Fruit fly (Drosophila melanogaster) whole organism, embryonic: ENCODE data around the gene Nf-YC.

Experiments
- Atf-2 ChIP-seq: fragments of 200-800 bp; sonication (Bioruptor generic); optimal IDR thresholded peaks from 2 replicates; lab custom pipeline; 2016; ENCODE audit warnings: missing biosample characterization, missing genetic modification characterization
- Bdp1 ChIP-seq: fragments of 200-800 bp; sonication (Bioruptor generic); optimal IDR thresholded peaks from 3 replicates; lab custom pipeline; 2016; ENCODE audit warnings: missing biosample characterization, missing genetic modification characterization
- Bgb ChIP-seq: fragments of 200-800 bp; sonication (Bioruptor generic); IDR thresholded peaks from 2 replicates; pipeline ENCODE4 v1.3.6; 2022; ENCODE audit warnings: missing biosample characterization, missing genetic modification characterization; ENCODE audit not compliant: partially characterized antibody
- CG10267 ChIP-seq: fragments of 200-800 bp; sonication (Bioruptor generic); optimal IDR thresholded peaks from 2 replicates; lab custom pipeline; 2018; ENCODE audit warnings: missing biosample characterization, mild to moderate bottlenecking, missing genetic modification characterization, moderate library complexity
- CG10366 ChIP-seq: fragments of 200-800 bp; sonication (Bioruptor generic); IDR thresholded peaks from 2 replicates; pipeline ENCODE4 v1.3.6; 2022; ENCODE audit warnings: missing biosample characterization, missing genetic modification characterization
- CG10654 ChIP-seq: fragments of 200-800 bp; sonication (Bioruptor generic); optimal IDR thresholded peaks from 2 replicates; lab custom pipeline; 2016; ENCODE audit warnings: missing biosample characterization, missing genetic modification characterization
- CG11696 ChIP-seq: fragments of 200-800 bp; sonication (Bioruptor generic); IDR thresholded peaks from 2 replicates; pipeline ENCODE4 v1.3.6; 2022; ENCODE audit warnings: missing biosample characterization, missing genetic modification characterization
- CG12155 ChIP-seq: fragments of 200-800 bp; sonication (Bioruptor generic); optimal IDR thresholded peaks from 3 replicates; lab custom pipeline; 2016; ENCODE audit warnings: missing biosample characterization, missing genetic modification characterization
- CG12391 ChIP-seq: fragments of 200-800 bp; sonication (Bioruptor generic); optimal IDR thresholded peaks from 3 replicates; lab custom pipeline; 2018; ENCODE audit warnings: missing biosample characterization, mild to moderate bottlenecking, missing genetic modification characterization, moderate library complexity
- CG14014 ChIP-seq: fragments of 200-800 bp; sonication (Bioruptor generic); IDR thresholded peaks from 2 replicates; pipeline ENCODE4 v1.3.6; 2022; ENCODE audit warnings: missing biosample characterization, missing genetic modification characterization
- CG14965 ChIP-seq: fragments of 200-800 bp; sonication (Bioruptor generic); optimal IDR thresholded peaks from 2 replicates; lab custom pipeline; 2016; ENCODE audit warnings: missing biosample characterization, missing genetic modification characterization, borderline replicate concordance
- CG15696 ChIP-seq: fragments of 200-800 bp; sonication (Bioruptor generic); optimal IDR thresholded peaks from 2 replicates; lab custom pipeline; 2019; ENCODE audit warnings: missing biosample characterization, mild to moderate bottlenecking, missing genetic modification characterization, moderate library complexity
- CG1603 ChIP-seq: fragments of 200-800 bp; sonication (Bioruptor generic); optimal IDR thresholded peaks from 2 replicates; lab custom pipeline; 2019; ENCODE audit warnings: missing biosample characterization, mild to moderate bottlenecking, missing genetic modification characterization, moderate library complexity
- CG17361 ChIP-seq: fragments of 200-800 bp; sonication (Bioruptor generic); IDR thresholded peaks from 3 replicates; pipeline ENCODE4 v1.3.6; 2022; ENCODE audit warnings: missing biosample characterization, missing genetic modification characterization
- CG17385 ChIP-seq: fragments of 200-800 bp; sonication (Bioruptor generic); optimal IDR thresholded peaks from 3 replicates; lab custom pipeline; 2018; ENCODE audit warnings: missing biosample characterization, mild to moderate bottlenecking, missing genetic modification characterization
- CG17612 ChIP-seq: fragments of 200-800 bp; sonication (Bioruptor generic); IDR thresholded peaks from 2 replicates; pipeline ENCODE4 v1.3.6; 2022; ENCODE audit warnings: missing biosample characterization, missing genetic modification characterization
- CG17802 ChIP-seq: fragments of 200-800 bp; sonication (Bioruptor generic); optimal IDR thresholded peaks from 2 replicates; lab custom pipeline; 2018; ENCODE audit warnings: missing biosample characterization, mild to moderate bottlenecking, missing genetic modification characterization, moderate library complexity
- CG2875 ChIP-seq: fragments of 200-800 bp; sonication (Bioruptor generic); optimal IDR thresholded peaks from 2 replicates; lab custom pipeline; 2017; ENCODE audit warnings: missing biosample characterization, mild to moderate bottlenecking, missing genetic modification characterization, missing genetic modification reagents
- CG30431 ChIP-seq: fragments of 200-800 bp; sonication (Bioruptor generic); optimal IDR thresholded peaks from 2 replicates; lab custom pipeline; 2017; ENCODE audit warnings: missing biosample characterization, missing genetic modification characterization
- CG33213 ChIP-seq: fragments of 200-800 bp; sonication (Bioruptor generic); optimal IDR thresholded peaks from 3 replicates; lab custom pipeline; 2016; ENCODE audit warnings: missing biosample characterization, missing genetic modification characterization
- CG43689 ChIP-seq: fragments of 200-800 bp; sonication (Bioruptor generic); IDR thresholded peaks from 2 replicates; pipeline ENCODE4 v1.3.6; 2022; ENCODE audit warnings: missing biosample characterization, missing genetic modification characterization
- CG6254 ChIP-seq: fragments of 200-800 bp; sonication (Bioruptor generic); optimal IDR thresholded peaks from 3 replicates; lab custom pipeline; 2017; ENCODE audit warnings: mild to moderate bottlenecking, missing biosample characterization, missing genetic modification reagents, missing genetic modification characterization
- CG7372 ChIP-seq: fragments of 200-800 bp; sonication (Bioruptor generic); IDR thresholded peaks from 2 replicates; pipeline ENCODE4 v1.3.6; 2022; ENCODE audit warnings: missing biosample characterization, missing genetic modification characterization
- D ChIP-seq, 2 experiments: fragments of 200-800 bp in 1 of 2; fragments of >200 bp in 1 of 2; sonication (Bioruptor generic) in 1 of 2; optimal IDR thresholded peaks; 2 replicates in 1 of 2; 3 replicates in 1 of 2; lab custom pipeline; 2017; ENCODE audit warnings: mild to moderate bottlenecking in 1 of 2, missing biosample characterization in 1 of 2, missing genetic modification characterization in 1 of 2, missing genetic modification reagents in 1 of 2
- D19A ChIP-seq: fragments of 200-800 bp; optimal IDR thresholded peaks from 3 replicates; lab custom pipeline; 2019; ENCODE audit warnings: missing biosample characterization, mild to moderate bottlenecking, missing genetic modification characterization, moderate library complexity
- Dip3 ChIP-seq: fragments of 200-800 bp; sonication (Bioruptor generic); optimal IDR thresholded peaks from 3 replicates; lab custom pipeline; 2016; ENCODE audit warnings: missing biosample characterization, missing genetic modification characterization
- Drgx ChIP-seq: fragments of 200-800 bp; sonication (Bioruptor generic); IDR thresholded peaks from 2 replicates; pipeline ENCODE4 v1.3.6; 2022; ENCODE audit warnings: missing biosample characterization, missing genetic modification characterization
- ERR ChIP-seq: fragments of 200-800 bp; sonication (Bioruptor generic); optimal IDR thresholded peaks from 2 replicates; lab custom pipeline; 2016; ENCODE audit warnings: missing biosample characterization, missing genetic modification characterization
- Gug ChIP-seq: fragments of 200-800 bp; sonication (Bioruptor generic); IDR thresholded peaks from 4 replicates; pipeline ENCODE4 v1.3.6; 2022; ENCODE audit warnings: missing biosample characterization, missing genetic modification characterization
- HmgD ChIP-seq: fragments of 200-800 bp; sonication (Bioruptor generic); optimal IDR thresholded peaks from 3 replicates; lab custom pipeline; 2016; ENCODE audit warnings: missing biosample characterization, missing genetic modification characterization
- HmgZ ChIP-seq: fragments of 200-800 bp; sonication (Bioruptor generic); optimal IDR thresholded peaks from 2 replicates; lab custom pipeline; 2018; ENCODE audit warnings: missing biosample characterization, mild to moderate bottlenecking, missing genetic modification characterization
- Hsf ChIP-seq: fragments of 200-800 bp; sonication (Bioruptor generic); optimal IDR thresholded peaks from 3 replicates; lab custom pipeline; 2016; ENCODE audit warnings: missing biosample characterization, missing genetic modification characterization
- NfI ChIP-seq: fragments of 200-800 bp; sonication (Bioruptor generic); optimal IDR thresholded peaks from 3 replicates; lab custom pipeline; 2018; ENCODE audit warnings: missing biosample characterization, mild to moderate bottlenecking, missing genetic modification characterization, moderate library complexity
- Rfx ChIP-seq: fragments of 200-800 bp; sonication (Bioruptor generic); IDR thresholded peaks from 2 replicates; pipeline ENCODE4 v1.3.6; 2022; ENCODE audit warnings: missing biosample characterization, missing genetic modification characterization
- Rx ChIP-seq: fragments of 200-800 bp; sonication (Bioruptor generic); IDR thresholded peaks from 2 replicates; pipeline ENCODE4 v1.3.6; 2022; ENCODE audit warnings: missing biosample characterization, missing genetic modification characterization
- al ChIP-seq: fragments of 200-800 bp; sonication (Bioruptor generic); IDR thresholded peaks from 2 replicates; pipeline ENCODE4 v1.3.6; 2022; ENCODE audit warnings: missing biosample characterization, missing genetic modification characterization
- aop ChIP-seq: fragments of 200-800 bp; sonication (Bioruptor generic); IDR thresholded peaks from 2 replicates; pipeline ENCODE4 v1.3.6; 2022; ENCODE audit warnings: missing biosample characterization, missing genetic modification characterization
- bowl ChIP-seq: fragments of 200-800 bp; sonication (Bioruptor generic); IDR thresholded peaks from 2 replicates; pipeline ENCODE4 v1.3.6; 2022; ENCODE audit warnings: missing biosample characterization, missing genetic modification characterization
- chinmo ChIP-seq: fragments of 200-800 bp; sonication (Bioruptor generic); IDR thresholded peaks from 4 replicates; pipeline ENCODE4 v1.3.6; 2022; ENCODE audit warnings: missing biosample characterization, missing genetic modification characterization; ENCODE audit not compliant: partially characterized antibody
- dmrt99B ChIP-seq: fragments of 200-800 bp; sonication (Bioruptor generic); optimal IDR thresholded peaks from 2 replicates; lab custom pipeline; 2018; ENCODE audit warnings: missing biosample characterization, mild to moderate bottlenecking, missing genetic modification characterization, moderate library complexity
- eyg ChIP-seq: fragments of 200-800 bp; sonication (Bioruptor generic); optimal IDR thresholded peaks from 3 replicates; lab custom pipeline; 2016; ENCODE audit warnings: missing biosample characterization, missing genetic modification characterization
- grau ChIP-seq: fragments of 200-800 bp; optimal IDR thresholded peaks from 3 replicates; lab custom pipeline; 2019; ENCODE audit warnings: missing biosample characterization, mild to moderate bottlenecking, missing genetic modification characterization, moderate library complexity
- h ChIP-seq: fragments of >200 bp; optimal IDR thresholded peaks from 2 replicates; lab custom pipeline; 2017
- ham ChIP-seq: fragments of 200-800 bp; sonication (Bioruptor generic); IDR thresholded peaks from 2 replicates; pipeline ENCODE4 v1.3.6; 2022; ENCODE audit warnings: missing biosample characterization, missing genetic modification characterization
- jigr1 ChIP-seq: fragments of 200-800 bp; sonication (Bioruptor generic); IDR thresholded peaks from 3 replicates; pipeline ENCODE4 v1.3.6; 2022; ENCODE audit warnings: missing biosample characterization, missing genetic modification characterization
- jing ChIP-seq: fragments of 200-800 bp; sonication (Bioruptor generic); optimal IDR thresholded peaks from 2 replicates; lab custom pipeline; 2018; ENCODE audit warnings: missing biosample characterization, mild to moderate bottlenecking, missing genetic modification characterization
- org-1 ChIP-seq: fragments of 200-800 bp; sonication (Bioruptor generic); optimal IDR thresholded peaks from 2 replicates; lab custom pipeline; 2017; ENCODE audit warnings: missing biosample characterization, missing genetic modification characterization
- pita ChIP-seq: fragments of 200-800 bp; sonication (Bioruptor generic); optimal IDR thresholded peaks from 2 replicates; lab custom pipeline; 2017; ENCODE audit warnings: missing biosample characterization, mild to moderate bottlenecking, missing genetic modification characterization
- run ChIP-seq: fragments of 200-800 bp; sonication (Bioruptor generic); optimal IDR thresholded peaks from 3 replicates; lab custom pipeline; 2018; ENCODE audit warnings: missing biosample characterization, mild to moderate bottlenecking, missing genetic modification characterization
- seq ChIP-seq: fragments of 200-800 bp; sonication (Bioruptor generic); IDR thresholded peaks from 2 replicates; pipeline ENCODE4 v1.3.6; 2022; ENCODE audit warnings: missing biosample characterization, missing genetic modification characterization
- sna ChIP-seq: fragments of 200-800 bp; sonication (Bioruptor generic); IDR thresholded peaks from 2 replicates; pipeline ENCODE4 v1.3.6; 2022; ENCODE audit warnings: missing biosample characterization, missing genetic modification characterization; ENCODE audit not compliant: partially characterized antibody

The Nf-YC gene

DNA sequence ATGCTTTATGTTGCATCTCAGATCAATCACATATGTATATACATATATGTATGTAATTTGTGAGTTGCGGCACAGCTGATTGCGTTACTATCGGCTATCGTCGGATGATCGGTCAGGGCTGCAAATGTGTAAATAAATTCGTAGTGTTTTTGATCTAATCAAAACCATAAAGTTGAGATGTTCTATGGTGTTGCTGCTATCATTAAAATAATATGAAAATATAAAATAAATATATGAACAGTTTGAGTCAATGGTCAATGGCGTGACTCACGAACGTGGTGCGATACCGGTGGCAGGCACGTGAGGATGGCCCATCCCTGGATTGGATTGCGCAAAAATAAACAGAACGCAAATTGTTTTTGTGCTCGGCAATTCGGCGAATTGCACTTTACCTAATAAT lies 49.8 kb downstream of the Nf-YC start, which contains the start of gene Coq7 (continued):
- TF ChIP-seq CG15696 (tag; lab: Kevin White, UChicago) (peak; percentile 85), al (GFP tag; lab: Robert Waterston, UW) (peak; percentile 91), Hsf (GFP tag; lab: Kevin White, UChicago) (peak; percentile 79), CG17612 (peak; percentile 40; the same call in 1 of the 2 replicates), seq (GFP tag; lab: Robert Waterston, UW) (peak; percentile 84), Dip3 (GFP tag; lab: Kevin White, UChicago) (peak; percentile 57), CG10267 (peak; percentile 81), grau (tag; lab: Kevin White, UChicago) (peak; percentile 85), sna (GFP tag; lab: Robert Waterston, UW) (peak; percentile 99), eyg (GFP tag; lab: Kevin White, UChicago) (no peak), HmgZ (peak; percentile 92), CG2875 (GFP tag; lab: Kevin White, UChicago) (peak; percentile 63), D19A (tag; lab: Kevin White, UChicago) (no peak), CG30431 (peak; percentile 81), jigr1 (GFP tag; lab: Robert Waterston, UW) (peak; percentile 84; the same call in 2 of the 3 replicates), dmrt99B (no peak), run (tag; lab: Kevin White, UChicago) (no peak), Bdp1 (GFP tag; lab: Kevin White, UChicago) (peak; percentile 56), org-1 (GFP tag; lab: Kevin White, UChicago) (peak; percentile 56), ERR (peak; percentile 39), CG14965 (GFP tag; lab: Kevin White, UChicago) (no peak), CG43689 (GFP tag; lab: Robert Waterston, UW) (peak; percentile 69), CG10366 (GFP tag; lab: Robert Waterston, UW) (peak; percentile 91), CG17802 (tag; lab: Kevin White, UChicago) (peak; percentile 58), Gug (GFP tag; lab: Robert Waterston, UW) (peak; percentile 94), Drgx (peak; percentile 83), aop (GFP tag; lab: Robert Waterston, UW) (peak; percentile 70), pita (no peak), D (optimal IDR thresholded peaks at IDR 0.05; lab: Kevin White, UChicago) (no peak), D (GFP tag; optimal IDR thresholded peaks at IDR 0.05; lab: Kevin White, UChicago) (peak; percentile 78), HmgD (GFP tag; lab: Kevin White, UChicago) (no peak), CG11696 (peak; percentile 60), CG12155 (peak; percentile 86), CG6254 (GFP tag; lab: Kevin White, UChicago) (peak; percentile 51), Rfx (peak; percentile 95), ham (GFP tag; lab: Robert Waterston, UW) (peak; percentile 64), bowl (GFP tag; lab: Robert Waterston, UW) (peak; percentile 68; the same call in 1 of the 2 replicates), CG17361 (no peak; the same call in 2 of the 3 replicates), CG17385 (GFP tag; lab: Kevin White, UChicago) (peak; percentile 76), Rx (peak; percentile 89), Bgb (peak; percentile 96), h (lab: Kevin White, UChicago) (no peak), CG10654 (GFP tag; lab: Kevin White, UChicago) (peak; percentile 88), CG1603 (tag; lab: Kevin White, UChicago) (no peak), chinmo (GFP tag; lab: Robert Waterston, UW) (peak; percentile 94), NfI (GFP tag; lab: Kevin White, UChicago) (peak; percentile 84), jing (GFP tag; lab: Kevin White, UChicago) (peak; percentile 65), CG14014 (GFP tag; lab: Robert Waterston, UW) (peak; percentile 90), CG7372 (GFP tag; lab: Robert Waterston, UW) (peak; percentile 86), CG12391 (tag; lab: Kevin White, UChicago) (peak; percentile 92), CG33213 (GFP tag; lab: Kevin White, UChicago) (no peak), Atf-2 (GFP tag; lab: Kevin White, UChicago) (peak; percentile 2)
